Worm (Caenorhabditis elegans) whole organism, L4 larva: Measurements from ENCODE around the gene mltn-5.

Source experiments
- F10B5.3 ChIP-seq: sonication (generic microtip); optimal IDR thresholded peaks from 2 replicates; lab custom pipeline; 2016; ENCODE audit warnings: mild to moderate bottlenecking, missing genetic modification characterization, missing compliant biosample characterization
- aly-2 ChIP-seq: sonication (generic microtip); optimal IDR thresholded peaks from 2 replicates; lab custom pipeline; 2018; ENCODE audit warnings: missing biosample characterization, missing genetic modification characterization
- ama-1 ChIP-seq: fragments of 150-350 bp; optimal IDR thresholded peaks from 2 replicates; lab custom pipeline; 2014; ENCODE audit warnings: inconsistent platforms, mixed read lengths
- ceh-28 ChIP-seq: fragments of 150-350 bp; optimal IDR thresholded peaks from 2 replicates; lab custom pipeline; 2014; ENCODE audit warnings: missing biosample characterization, missing genetic modification reagents, missing genetic modification characterization
- lin-39 ChIP-seq: fragments of 150-350 bp; optimal IDR thresholded peaks from 2 replicates; lab custom pipeline; 2014; ENCODE audit warnings: missing biosample characterization, missing genetic modification reagents, missing genetic modification characterization
- mdl-1 ChIP-seq, 2 experiments: fragments of 150-350 bp in 1 of 2; sonication (generic microtip) in 1 of 2; optimal IDR thresholded peaks; 2 replicates each; lab custom pipeline; 2014 to 2017; ENCODE audit warnings: missing biosample characterization in 2 of 2, missing genetic modification characterization in 2 of 2
- nhr-6 ChIP-seq: fragments of 150-350 bp; optimal IDR thresholded peaks from 2 replicates; lab custom pipeline; 2014; ENCODE audit warnings: missing biosample characterization, missing genetic modification characterization

ce11 chrII:13939531-13939930 lies 14.5 kb downstream of the mltn-5 start, which contains the start of gene W07G1.1:
- TF ChIP-seq F10B5.3 (tag; lab: Kevin White, UChicago) = no peak
- no peak for TF ChIP-seq aly-2 (tag; lab: Kevin White, UChicago)
- no peak for TF ChIP-seq nhr-6 (tag; lab: Kevin White, UChicago)
- TF ChIP-seq ceh-28 (tag; lab: Kevin White, UChicago) = no peak
- no peak for TF ChIP-seq lin-39
- TF ChIP-seq ama-1 (lab: Kevin White, UChicago) = no peak
- TF ChIP-seq mdl-1 (tag; optimal IDR thresholded peaks at IDR 0.05; lab: Kevin White, UChicago) = no peak
